Fruit fly (Drosophila melanogaster) whole organism, embryonic: ENCODE results near the gene CG15337.

Experiments
- CG10267 ChIP-seq: fragments of 200-800 bp; sonication (Bioruptor generic); optimal IDR thresholded peaks from 2 replicates; lab custom pipeline; 2018; ENCODE audit warnings: missing biosample characterization, mild to moderate bottlenecking, missing genetic modification characterization, moderate library complexity
- CG10274 ChIP-seq: fragments of 200-800 bp; sonication (Bioruptor generic); optimal IDR thresholded peaks from 3 replicates; lab custom pipeline; 2017; ENCODE audit warnings: missing biosample characterization, mild to moderate bottlenecking, missing genetic modification characterization
- CG10462 ChIP-seq: fragments of 200-800 bp; sonication (Bioruptor generic); optimal IDR thresholded peaks from 2 replicates; lab custom pipeline; 2016; ENCODE audit warnings: missing biosample characterization, missing genetic modification characterization
- CG14710 ChIP-seq: fragments of 200-800 bp; sonication (Bioruptor generic); optimal IDR thresholded peaks from 3 replicates; lab custom pipeline; 2019; ENCODE audit warnings: missing biosample characterization, mild to moderate bottlenecking, missing genetic modification characterization, moderate library complexity
- CG1603 ChIP-seq: fragments of 200-800 bp; sonication (Bioruptor generic); optimal IDR thresholded peaks from 2 replicates; lab custom pipeline; 2019; ENCODE audit warnings: missing biosample characterization, mild to moderate bottlenecking, missing genetic modification characterization, moderate library complexity
- CG17385 ChIP-seq: fragments of 200-800 bp; sonication (Bioruptor generic); optimal IDR thresholded peaks from 3 replicates; lab custom pipeline; 2018; ENCODE audit warnings: missing biosample characterization, mild to moderate bottlenecking, missing genetic modification characterization
- CG17802 ChIP-seq: fragments of 200-800 bp; sonication (Bioruptor generic); optimal IDR thresholded peaks from 2 replicates; lab custom pipeline; 2018; ENCODE audit warnings: missing biosample characterization, mild to moderate bottlenecking, missing genetic modification characterization, moderate library complexity
- CG18764 ChIP-seq: fragments of 200-800 bp; sonication (Bioruptor generic); optimal IDR thresholded peaks from 3 replicates; lab custom pipeline; 2016; ENCODE audit warnings: missing biosample characterization, missing genetic modification characterization
- CG31441 ChIP-seq: fragments of 200-800 bp; sonication (Bioruptor generic); IDR thresholded peaks from 2 replicates; pipeline ENCODE4 v1.3.6; 2022; ENCODE audit warnings: missing biosample characterization, missing genetic modification characterization
- CG3407 ChIP-seq: fragments of 200-800 bp; sonication (Bioruptor generic); optimal IDR thresholded peaks from 2 replicates; lab custom pipeline; 2018; ENCODE audit warnings: missing biosample characterization, mild to moderate bottlenecking, missing genetic modification characterization
- CG4404 ChIP-seq: fragments of 200-800 bp; sonication (Bioruptor generic); IDR thresholded peaks from 2 replicates; pipeline ENCODE4 v1.3.6; 2022; ENCODE audit warnings: missing biosample characterization, missing genetic modification characterization
- CG5180 ChIP-seq: fragments of 200-800 bp; sonication (Bioruptor generic); optimal IDR thresholded peaks from 3 replicates; lab custom pipeline; 2017; ENCODE audit warnings: missing biosample characterization, missing genetic modification characterization, mild to moderate bottlenecking, moderate library complexity, missing genetic modification reagents
- Dip2 ChIP-seq: fragments of 200-800 bp; sonication (Bioruptor generic); IDR thresholded peaks from 2 replicates; pipeline ENCODE4 v1.3.6; 2022; ENCODE audit warnings: missing biosample characterization, missing genetic modification characterization
- Dip3 ChIP-seq: fragments of 200-800 bp; sonication (Bioruptor generic); optimal IDR thresholded peaks from 3 replicates; lab custom pipeline; 2016; ENCODE audit warnings: missing biosample characterization, missing genetic modification characterization
- Dp ChIP-seq: fragments of 200-800 bp; sonication (Bioruptor generic); optimal IDR thresholded peaks from 2 replicates; lab custom pipeline; 2018; ENCODE audit warnings: missing biosample characterization, mild to moderate bottlenecking, missing genetic modification characterization, moderate library complexity
- E2f2 ChIP-seq: fragments of 200-800 bp; sonication (Bioruptor generic); IDR thresholded peaks from 2 replicates; pipeline ENCODE4 v1.3.6; 2022; ENCODE audit warnings: missing biosample characterization, missing genetic modification characterization
- Eip74EF ChIP-seq, 2 experiments: fragments of 200-800 bp in 1 of 2; fragments of >200 bp in 1 of 2; sonication (Bioruptor generic) in 1 of 2; optimal IDR thresholded peaks; 2 replicates each; lab custom pipeline; 2017 to 2019; ENCODE audit warnings: missing biosample characterization in 2 of 2, missing genetic modification characterization in 2 of 2, mild to moderate bottlenecking in 1 of 2, moderate library complexity in 1 of 2
- Ets65A ChIP-seq: fragments of 200-800 bp; sonication (Bioruptor generic); peaks from one replicate; lab custom pipeline; 2016; ENCODE audit warnings: missing biosample characterization, missing genetic modification characterization
- Fer1 ChIP-seq: fragments of 200-800 bp; sonication (Bioruptor generic); optimal IDR thresholded peaks from 2 replicates; lab custom pipeline; 2017; ENCODE audit warnings: missing biosample characterization, mild to moderate bottlenecking, missing genetic modification characterization
- Hey ChIP-seq: fragments of 200-800 bp; sonication (Bioruptor generic); optimal IDR thresholded peaks from 3 replicates; lab custom pipeline; 2018; ENCODE audit warnings: missing biosample characterization, mild to moderate bottlenecking, missing genetic modification characterization
- HmgD ChIP-seq: fragments of 200-800 bp; sonication (Bioruptor generic); optimal IDR thresholded peaks from 3 replicates; lab custom pipeline; 2016; ENCODE audit warnings: missing biosample characterization, missing genetic modification characterization
- MTF-1 ChIP-seq: fragments of 200-800 bp; sonication (Bioruptor generic); optimal IDR thresholded peaks from 2 replicates; lab custom pipeline; 2018; ENCODE audit warnings: missing biosample characterization, mild to moderate bottlenecking, missing genetic modification characterization, borderline replicate concordance
- Mes4 ChIP-seq: fragments of 200-800 bp; sonication (Bioruptor generic); optimal IDR thresholded peaks from 2 replicates; lab custom pipeline; 2016; ENCODE audit warnings: missing biosample characterization, missing genetic modification characterization
- Nf-YA ChIP-seq: fragments of 200-800 bp; sonication (Bioruptor generic); IDR thresholded peaks from 2 replicates; pipeline ENCODE4 v1.3.6; 2022; ENCODE audit warnings: missing biosample characterization, missing genetic modification characterization
- Poxn ChIP-seq: fragments of 200-800 bp; sonication (Bioruptor generic); IDR thresholded peaks from 2 replicates; pipeline ENCODE4 v1.3.6; 2022; ENCODE audit warnings: missing biosample characterization, missing genetic modification characterization
- Scr ChIP-seq: fragments of 200-800 bp; sonication (Bioruptor generic); IDR thresholded peaks from 2 replicates; pipeline ENCODE4 v1.3.6; 2022; ENCODE audit warnings: missing biosample characterization, missing genetic modification characterization; ENCODE audit not compliant: partially characterized antibody
- Sry-β ChIP-seq: fragments of 200-800 bp; sonication (Bioruptor generic); optimal IDR thresholded peaks from 2 replicates; lab custom pipeline; 2018; ENCODE audit warnings: missing biosample characterization, mild to moderate bottlenecking, missing genetic modification characterization, moderate library complexity
- Sry-δ ChIP-seq: fragments of 200-800 bp; sonication (Bioruptor generic); optimal IDR thresholded peaks from 2 replicates; lab custom pipeline; 2016; ENCODE audit warnings: missing biosample characterization, missing genetic modification characterization
- TFAM ChIP-seq: fragments of 200-800 bp; sonication (Bioruptor generic); optimal IDR thresholded peaks from 2 replicates; lab custom pipeline; 2017; ENCODE audit warnings: missing biosample characterization, missing genetic modification characterization, inconsistent platforms
- Taf1 ChIP-seq: fragments of 200-800 bp; sonication (Bioruptor generic); IDR thresholded peaks from 2 replicates; pipeline ENCODE4 v1.3.6; 2022; ENCODE audit warnings: missing biosample characterization, missing genetic modification characterization
- ab ChIP-seq: fragments of 200-800 bp; sonication (Bioruptor generic); optimal IDR thresholded peaks from 2 replicates; lab custom pipeline; 2016; ENCODE audit warnings: missing biosample characterization, missing genetic modification characterization
- ap ChIP-seq: fragments of 200-800 bp; sonication (Bioruptor generic); IDR thresholded peaks from 2 replicates; pipeline ENCODE4 v1.3.6; 2022; ENCODE audit warnings: missing biosample characterization, missing genetic modification characterization
- ato ChIP-seq: fragments of 200-800 bp; sonication (Bioruptor generic); IDR thresholded peaks from 2 replicates; pipeline ENCODE4 v1.3.6; 2022; ENCODE audit warnings: missing biosample characterization, missing genetic modification characterization; ENCODE audit not compliant: partially characterized antibody
- ci ChIP-seq: fragments of 200-800 bp; sonication (Bioruptor generic); IDR thresholded peaks from 3 replicates; pipeline ENCODE4 v1.3.6; 2022; ENCODE audit warnings: missing biosample characterization, missing genetic modification characterization
- crp ChIP-seq, 2 experiments: fragments of 200-800 bp; sonication (Bioruptor generic); optimal IDR thresholded peaks; 2 replicates in 1 of 2; 3 replicates in 1 of 2; lab custom pipeline; 2017; ENCODE audit warnings: missing biosample characterization in 2 of 2, missing genetic modification characterization in 2 of 2, mild to moderate bottlenecking in 1 of 2, moderate library complexity in 1 of 2
- ems ChIP-seq: fragments of 200-800 bp; sonication (Bioruptor generic); optimal IDR thresholded peaks from 3 replicates; lab custom pipeline; 2016; ENCODE audit warnings: missing biosample characterization, missing genetic modification characterization
- esg ChIP-seq: fragments of 200-800 bp; sonication (Bioruptor generic); conservative IDR thresholded peaks from 2 replicates; pipeline ENCODE4 v1.3.6; 2022; ENCODE audit warnings: missing biosample characterization, missing genetic modification characterization
- gcm ChIP-seq: fragments of 200-800 bp; sonication (Bioruptor generic); optimal IDR thresholded peaks from 2 replicates; lab custom pipeline; 2019; ENCODE audit warnings: missing biosample characterization, mild to moderate bottlenecking, missing genetic modification characterization, moderate library complexity
- gfzf ChIP-seq: fragments of 200-800 bp; sonication (Bioruptor generic); optimal IDR thresholded peaks from 2 replicates; lab custom pipeline; 2016; ENCODE audit warnings: missing biosample characterization, mild to moderate bottlenecking, missing genetic modification characterization, moderate library complexity
- h ChIP-seq: fragments of >200 bp; optimal IDR thresholded peaks from 2 replicates; lab custom pipeline; 2017
- ind ChIP-seq: fragments of 200-800 bp; sonication (Bioruptor generic); optimal IDR thresholded peaks from 3 replicates; lab custom pipeline; 2016; ENCODE audit warnings: missing biosample characterization, missing genetic modification characterization
- org-1 ChIP-seq: fragments of 200-800 bp; sonication (Bioruptor generic); optimal IDR thresholded peaks from 2 replicates; lab custom pipeline; 2017; ENCODE audit warnings: missing biosample characterization, missing genetic modification characterization
- phol ChIP-seq: fragments of 200-800 bp; sonication (Bioruptor generic); optimal IDR thresholded peaks from 3 replicates; lab custom pipeline; 2018; ENCODE audit warnings: missing biosample characterization, mild to moderate bottlenecking, missing genetic modification characterization, moderate library complexity
- pnt ChIP-seq: fragments of 200-800 bp; sonication (Bioruptor generic); optimal IDR thresholded peaks from 3 replicates; lab custom pipeline; 2016; ENCODE audit warnings: missing biosample characterization, missing genetic modification characterization
- pros ChIP-seq: fragments of 200-800 bp; sonication (Bioruptor generic); optimal IDR thresholded peaks from 3 replicates; lab custom pipeline; 2019; ENCODE audit warnings: missing biosample characterization, mild to moderate bottlenecking, missing genetic modification characterization, moderate library complexity
- repo ChIP-seq: fragments of 200-800 bp; sonication (Bioruptor generic); optimal IDR thresholded peaks from 2 replicates; lab custom pipeline; 2016; ENCODE audit warnings: missing biosample characterization, missing genetic modification characterization
- rib ChIP-seq: fragments of 200-800 bp; sonication (Bioruptor generic); IDR thresholded peaks from 2 replicates; pipeline ENCODE4 v1.3.6; 2022; ENCODE audit warnings: missing biosample characterization, missing genetic modification characterization
- sug ChIP-seq: fragments of 200-800 bp; optimal IDR thresholded peaks from 2 replicates; lab custom pipeline; 2019; ENCODE audit warnings: missing biosample characterization, mild to moderate bottlenecking, missing genetic modification characterization, moderate library complexity
- trem ChIP-seq: fragments of 200-800 bp; optimal IDR thresholded peaks from 3 replicates; lab custom pipeline; 2019; ENCODE audit warnings: missing biosample characterization, mild to moderate bottlenecking, missing genetic modification characterization, moderate library complexity
- unc-4 ChIP-seq: fragments of 200-800 bp; sonication (Bioruptor generic); IDR thresholded peaks from 2 replicates; pipeline ENCODE4 v1.3.6; 2022; ENCODE audit warnings: missing biosample characterization, missing genetic modification characterization; ENCODE audit not compliant: partially characterized antibody
- vfl ChIP-seq: fragments of 200-800 bp; sonication (Bioruptor generic); optimal IDR thresholded peaks from 2 replicates; lab custom pipeline; 2016; ENCODE audit warnings: missing biosample characterization, missing genetic modification characterization
- zfh1 ChIP-seq: fragments of 200-800 bp; sonication (Bioruptor generic); IDR thresholded peaks from 3 replicates; pipeline ENCODE4 v1.3.6; 2022; ENCODE audit warnings: missing biosample characterization, missing genetic modification characterization

The CG15337 gene

DNA sequence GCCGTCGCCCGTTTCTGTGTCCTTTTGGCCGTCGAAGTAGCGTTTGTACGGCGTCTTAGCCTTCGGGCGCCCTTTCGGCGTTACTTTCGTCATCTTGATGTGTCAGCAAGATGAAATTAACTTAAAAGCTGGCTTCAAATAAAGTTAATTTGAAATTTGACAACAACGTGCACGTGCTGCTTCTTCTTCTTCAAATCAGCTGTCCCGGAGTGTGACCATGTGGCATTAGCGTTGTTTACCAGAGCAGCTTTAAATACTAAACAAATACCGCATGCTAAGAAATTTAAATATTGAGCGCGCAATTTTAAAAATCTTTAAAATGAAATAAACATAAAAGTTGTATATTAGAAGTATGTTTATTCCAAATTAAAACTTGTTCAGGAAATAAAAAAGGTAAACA is 38.9 kb upstream of the CG15337 start, which contains the start of gene CG2260 (continued):
- TF ChIP-seq Scr (GFP tag; lab: Robert Waterston, UW), result no peak
- TF ChIP-seq CG10274 (GFP tag; lab: Kevin White, UChicago), result no peak
- no peak for TF ChIP-seq Hey (tag; lab: Kevin White, UChicago)
- TF ChIP-seq CG5180, result no peak
- TF ChIP-seq CG4404, result no peak
- no peak for TF ChIP-seq Dip2 (GFP tag; lab: Robert Waterston, UW)
- TF ChIP-seq ind (GFP tag; lab: Kevin White, UChicago), result no peak
- TF ChIP-seq Fer1, result no peak
- TF ChIP-seq Taf1 (GFP tag; lab: Robert Waterston, UW), result no peak
- TF ChIP-seq CG1603 (tag; lab: Kevin White, UChicago), result peak; percentile 31
- no peak for TF ChIP-seq TFAM (GFP tag; lab: Kevin White, UChicago)
- TF ChIP-seq CG3407 (GFP tag; lab: Kevin White, UChicago), result no peak
- no peak for TF ChIP-seq sug (tag; lab: Kevin White, UChicago)
- TF ChIP-seq CG17802, result no peak
- TF ChIP-seq pros (GFP tag; lab: Kevin White, UChicago), result no peak
- TF ChIP-seq ab (GFP tag; lab: Kevin White, UChicago), result no peak
- peak; percentile 95 for TF ChIP-seq CG17385 (GFP tag; lab: Kevin White, UChicago)
- TF ChIP-seq phol (tag; lab: Kevin White, UChicago), result no peak
- no peak for TF ChIP-seq repo (GFP tag; lab: Kevin White, UChicago)
- TF ChIP-seq CG10267 (tag; lab: Kevin White, UChicago), result peak; percentile 13
- peak; percentile 92 for TF ChIP-seq Dp (GFP tag; lab: Kevin White, UChicago)
- no peak for TF ChIP-seq Eip74EF (GFP tag; optimal IDR thresholded peaks at IDR 0.05; lab: Kevin White, UChicago)
- TF ChIP-seq gcm, result no peak
- TF ChIP-seq zfh1 (GFP tag; lab: Robert Waterston, UW), result no peak
- TF ChIP-seq trem (tag; lab: Kevin White, UChicago), result peak; percentile 12
- no peak for TF ChIP-seq Sry-δ (GFP tag; lab: Kevin White, UChicago)
- no peak for TF ChIP-seq h (lab: Kevin White, UChicago)
- peak; percentile 18 for TF ChIP-seq CG14710 (tag; lab: Kevin White, UChicago)
- TF ChIP-seq ems (GFP tag; lab: Kevin White, UChicago), result no peak
- TF ChIP-seq org-1 (GFP tag; lab: Kevin White, UChicago), result no peak
- no peak for TF ChIP-seq CG10462 (GFP tag; lab: Kevin White, UChicago)
- TF ChIP-seq gfzf (GFP tag; lab: Kevin White, UChicago), result peak; percentile 78
- TF ChIP-seq rib (GFP tag; lab: Robert Waterston, UW), result no peak
- peak; percentile 92 for TF ChIP-seq E2f2
- TF ChIP-seq Poxn (GFP tag; lab: Robert Waterston, UW), result no peak
- TF ChIP-seq CG18764, result no peak
- no peak for TF ChIP-seq pnt (GFP tag; lab: Kevin White, UChicago)
- TF ChIP-seq ap, result no peak
- TF ChIP-seq esg (GFP tag; lab: Robert Waterston, UW), result no peak
- TF ChIP-seq vfl (GFP tag; lab: Kevin White, UChicago), result no peak
- no peak for TF ChIP-seq Ets65A (GFP tag; lab: Kevin White, UChicago)
- no peak for TF ChIP-seq ato (GFP tag; lab: Robert Waterston, UW)
- no peak for TF ChIP-seq Mes4 (GFP tag; lab: Kevin White, UChicago)
- TF ChIP-seq Sry-β (GFP tag; lab: Kevin White, UChicago), result no peak
- no peak for TF ChIP-seq CG31441 (GFP tag; lab: Robert Waterston, UW)
- no peak for TF ChIP-seq Dip3 (GFP tag; lab: Kevin White, UChicago)
- TF ChIP-seq ci (GFP tag; lab: Robert Waterston, UW), result no peak
- TF ChIP-seq unc-4 (GFP tag; lab: Robert Waterston, UW), result peak; percentile 40
- TF ChIP-seq Nf-YA, result no peak
- peak; percentile 41 to 91 for TF ChIP-seq crp (GFP tag; optimal IDR thresholded peaks at IDR 0.05; lab: Kevin White, UChicago)
- TF ChIP-seq MTF-1 (GFP tag; lab: Kevin White, UChicago), result no peak
- TF ChIP-seq HmgD (GFP tag; lab: Kevin White, UChicago), result no peak
